Fruit fly (Drosophila melanogaster) whole organism, embryonic: ENCODE data around the gene CG3662.

Experiments used
- CG14014 ChIP-seq: fragments of 200-800 bp; sonication (Bioruptor generic); IDR thresholded peaks from 2 replicates; pipeline ENCODE4 v1.3.6; 2022; ENCODE audit warnings: missing biosample characterization, missing genetic modification characterization
- CG16779 ChIP-seq: fragments of 200-800 bp; sonication (Bioruptor generic); IDR thresholded peaks from 2 replicates; pipeline ENCODE4 v1.3.6; 2022; ENCODE audit warnings: missing biosample characterization, missing genetic modification characterization
- CG17361 ChIP-seq: fragments of 200-800 bp; sonication (Bioruptor generic); IDR thresholded peaks from 3 replicates; pipeline ENCODE4 v1.3.6; 2022; ENCODE audit warnings: missing biosample characterization, missing genetic modification characterization
- CG17568 ChIP-seq: fragments of 200-800 bp; sonication (Bioruptor generic); optimal IDR thresholded peaks from 2 replicates; lab custom pipeline; 2018; ENCODE audit warnings: missing biosample characterization, mild to moderate bottlenecking, missing genetic modification characterization, moderate library complexity
- CG17802 ChIP-seq: fragments of 200-800 bp; sonication (Bioruptor generic); optimal IDR thresholded peaks from 2 replicates; lab custom pipeline; 2018; ENCODE audit warnings: missing biosample characterization, mild to moderate bottlenecking, missing genetic modification characterization, moderate library complexity
- CG2116 ChIP-seq: fragments of 200-800 bp; sonication (Bioruptor generic); optimal IDR thresholded peaks from 3 replicates; lab custom pipeline; 2018; ENCODE audit warnings: missing biosample characterization, mild to moderate bottlenecking, missing genetic modification characterization
- CG4328 ChIP-seq: fragments of 200-800 bp; sonication (Bioruptor generic); optimal IDR thresholded peaks from 3 replicates; lab custom pipeline; 2017; ENCODE audit warnings: missing biosample characterization, missing genetic modification reagents, missing genetic modification characterization
- CG8089 ChIP-seq: fragments of 200-800 bp; sonication (Bioruptor generic); optimal IDR thresholded peaks from 3 replicates; lab custom pipeline; 2016; ENCODE audit warnings: missing biosample characterization, missing genetic modification characterization
- CG9932 ChIP-seq: fragments of 200-800 bp; sonication (Bioruptor generic); IDR thresholded peaks from 2 replicates; pipeline ENCODE4 v1.3.6; 2022; ENCODE audit warnings: missing biosample characterization, missing genetic modification characterization
- Max ChIP-seq: fragments of 200-800 bp; sonication (Bioruptor generic); optimal IDR thresholded peaks from 2 replicates; lab custom pipeline; 2016; ENCODE audit warnings: missing biosample characterization, mild to moderate bottlenecking, missing genetic modification characterization
- bsh ChIP-seq, 2 experiments: fragments of 200-800 bp; sonication (Bioruptor generic); optimal IDR thresholded peaks; 2 replicates each; lab custom pipeline; 2017 to 2018; ENCODE audit warnings: mild to moderate bottlenecking in 2 of 2, missing biosample characterization in 2 of 2, missing genetic modification characterization in 2 of 2, moderate library complexity in 1 of 2
- lov ChIP-seq, 2 experiments: fragments of 200-800 bp in 1 of 2; fragments of >200 bp in 1 of 2; sonication (Bioruptor generic) in 1 of 2; IDR thresholded peaks in 1 of 2; optimal IDR thresholded peaks in 1 of 2; 2 replicates in 1 of 2; 3 replicates in 1 of 2; pipeline versions ENCODE4 v1.3.6 to Lab custom; 2017 to 2022; ENCODE audit warnings: missing biosample characterization in 1 of 2, missing genetic modification characterization in 1 of 2

- TF ChIP-seq CG9932 (GFP tag; lab: Robert Waterston, UW) (peak; percentile 87), CG16779 (peak; percentile 68; the same call in 1 of the 2 replicates), CG8089 (GFP tag; lab: Kevin White, UChicago) (no peak), CG17361 (GFP tag; lab: Robert Waterston, UW) (peak; percentile 66; the same call in 2 of the 3 replicates), CG2116 (peak; percentile 54), CG17802 (no peak), lov (optimal IDR thresholded peaks at IDR 0.05; lab: Kevin White, UChicago) (no peak), lov (GFP tag; IDR thresholded peaks at IDR 0.05; lab: Robert Waterston, UW) (no peak), bsh (GFP tag; optimal IDR thresholded peaks at IDR 0.05; lab: Kevin White, UChicago) (peak in 1 of 2 experiments; percentile 58), Max (GFP tag; lab: Kevin White, UChicago) (no peak), CG14014 (GFP tag; lab: Robert Waterston, UW) (peak; percentile 79), CG17568 (GFP tag; lab: Kevin White, UChicago) (peak; percentile 55), CG4328 (GFP tag; lab: Kevin White, UChicago) (no peak)
These were observed 34.0 kb downstream of the CG3662 start, which contains the start of gene CG13949 for dm6 chr2L:855052-855547.
